Fruit fly (Drosophila melanogaster) whole organism, embryonic: ENCODE results near the gene Dlc90F.
A peak's percentile ranks its signal among the peaks of the same experiment; 100 is the strongest.

Experiments
- CG1233 ChIP-seq: fragments of 200-800 bp; sonication (Bioruptor generic); optimal IDR thresholded peaks from 4 replicates; lab custom pipeline; 2018; ENCODE audit warnings: missing biosample characterization, mild to moderate bottlenecking, missing genetic modification characterization
- CG15011 ChIP-seq: fragments of 200-800 bp; sonication (Bioruptor generic); optimal IDR thresholded peaks from 3 replicates; lab custom pipeline; 2018; ENCODE audit warnings: missing biosample characterization, mild to moderate bottlenecking, missing genetic modification characterization
- CG17802 ChIP-seq: fragments of 200-800 bp; sonication (Bioruptor generic); optimal IDR thresholded peaks from 2 replicates; lab custom pipeline; 2018; ENCODE audit warnings: missing biosample characterization, mild to moderate bottlenecking, missing genetic modification characterization, moderate library complexity
- CG18599 ChIP-seq: fragments of 200-800 bp; sonication (Bioruptor generic); optimal IDR thresholded peaks from 3 replicates; lab custom pipeline; 2017; ENCODE audit warnings: missing biosample characterization, missing genetic modification characterization, mild to moderate bottlenecking, moderate library complexity, missing genetic modification reagents
- CG4328 ChIP-seq: fragments of 200-800 bp; sonication (Bioruptor generic); optimal IDR thresholded peaks from 3 replicates; lab custom pipeline; 2017; ENCODE audit warnings: missing biosample characterization, missing genetic modification reagents, missing genetic modification characterization
- CG6654 ChIP-seq: fragments of 200-800 bp; sonication (Bioruptor generic); optimal IDR thresholded peaks from 2 replicates; lab custom pipeline; 2017; ENCODE audit warnings: missing biosample characterization, mild to moderate bottlenecking, missing genetic modification characterization
- Ets65A ChIP-seq: fragments of 200-800 bp; sonication (Bioruptor generic); peaks from one replicate; lab custom pipeline; 2016; ENCODE audit warnings: missing biosample characterization, missing genetic modification characterization
- Ets97D ChIP-seq: fragments of 200-800 bp; sonication (Bioruptor generic); optimal IDR thresholded peaks from 3 replicates; lab custom pipeline; 2016; ENCODE audit warnings: missing biosample characterization, missing genetic modification characterization
- Oaz ChIP-seq: fragments of 200-800 bp; sonication (Bioruptor generic); IDR thresholded peaks from 2 replicates; pipeline ENCODE4 v1.3.6; 2022; ENCODE audit warnings: missing biosample characterization, missing genetic modification characterization
- PHDP ChIP-seq: fragments of 200-800 bp; sonication (Bioruptor generic); optimal IDR thresholded peaks from 3 replicates; lab custom pipeline; 2018; ENCODE audit warnings: missing biosample characterization, mild to moderate bottlenecking, missing genetic modification characterization, moderate library complexity
- abd-A ChIP-seq: fragments of 200-800 bp; sonication (Bioruptor generic); optimal IDR thresholded peaks from 3 replicates; lab custom pipeline; 2019; ENCODE audit warnings: missing biosample characterization, mild to moderate bottlenecking, missing genetic modification characterization, moderate library complexity
- dimm ChIP-seq: fragments of 200-800 bp; sonication (Bioruptor generic); IDR thresholded peaks from 2 replicates; pipeline ENCODE4 v1.3.6; 2022; ENCODE audit warnings: missing biosample characterization, missing genetic modification characterization
- kay ChIP-seq: fragments of 200-800 bp; sonication (Bioruptor generic); optimal IDR thresholded peaks from 2 replicates; lab custom pipeline; 2016; ENCODE audit warnings: missing biosample characterization, missing genetic modification characterization
- mirr ChIP-seq: fragments of 200-800 bp; sonication (Bioruptor generic); optimal IDR thresholded peaks from 3 replicates; lab custom pipeline; 2018; ENCODE audit warnings: missing biosample characterization, mild to moderate bottlenecking, missing genetic modification characterization
- pan ChIP-seq, 4 experiments: fragments of >200 bp in 3 of 4; fragments of 200-800 bp in 1 of 4; sonication (Bioruptor generic) in 1 of 4; optimal IDR thresholded peaks in 3 of 4; IDR thresholded peaks in 1 of 4; 2 replicates each; pipeline versions ENCODE4 v1.3.6 to Lab custom; 2017 to 2022; ENCODE audit warnings: missing biosample characterization in 2 of 4, missing genetic modification characterization in 2 of 4, mixed read lengths in 1 of 4
- scrt ChIP-seq: fragments of 200-800 bp; sonication (Bioruptor generic); optimal IDR thresholded peaks from 2 replicates; lab custom pipeline; 2018; ENCODE audit warnings: missing biosample characterization, mild to moderate bottlenecking, missing genetic modification characterization, moderate library complexity
- shn ChIP-seq: fragments of 200-800 bp; sonication (Bioruptor generic); optimal IDR thresholded peaks from 3 replicates; lab custom pipeline; 2016; ENCODE audit warnings: missing biosample characterization, missing genetic modification characterization

Dlc90F gene

DNA sequence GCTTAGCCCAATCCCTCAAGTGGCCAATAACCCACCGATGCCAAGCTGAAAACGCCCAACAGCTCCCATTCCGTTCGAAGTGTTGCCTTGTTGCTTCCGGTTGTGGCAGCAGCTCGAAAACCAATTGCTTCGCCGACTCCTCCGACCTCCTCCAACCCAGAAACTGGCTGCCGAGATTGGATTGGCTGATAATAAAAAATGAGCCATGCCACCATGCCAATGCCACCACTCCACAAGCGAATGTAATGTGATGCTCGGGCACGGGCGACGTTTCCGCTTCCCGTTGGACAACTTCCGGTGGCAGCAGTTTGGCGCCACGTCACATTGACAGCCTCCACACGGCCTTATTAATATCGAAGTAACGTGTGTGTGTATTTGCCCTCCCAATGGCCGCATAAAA is 39.5 kb downstream of the Dlc90F start:
- TF ChIP-seq dimm (no peak), PHDP (no peak), CG18599 (GFP tag; lab: Kevin White, UChicago) (no peak), kay (GFP tag; lab: Kevin White, UChicago) (no peak), CG6654 (no peak), CG15011 (GFP tag; lab: Kevin White, UChicago) (no peak), Ets97D (GFP tag; lab: Kevin White, UChicago) (peak; percentile 6), mirr (GFP tag; lab: Kevin White, UChicago) (no peak), CG1233 (GFP tag; lab: Kevin White, UChicago) (no peak), scrt (peak; percentile 10), abd-A (tag; lab: Kevin White, UChicago) (peak; percentile 54), CG17802 (tag; lab: Kevin White, UChicago) (no peak), Oaz (GFP tag; lab: Robert Waterston, UW) (no peak), shn (GFP tag; lab: Kevin White, UChicago) (no peak), pan (optimal IDR thresholded peaks at IDR 0.05; lab: Kevin White, UChicago) (no peak), pan (GFP tag; optimal IDR thresholded peaks at IDR 0.05 in 1 of 2, IDR thresholded peaks at IDR 0.05 in 1 of 2) (no peak), Ets65A (GFP tag; lab: Kevin White, UChicago) (peak; percentile 86), CG4328 (GFP tag; lab: Kevin White, UChicago) (no peak)
